Fruit fly (Drosophila melanogaster) whole organism, embryonic: Measurements from ENCODE around the gene MICU3.

Experiments
- CG17802 ChIP-seq: fragments of 200-800 bp; sonication (Bioruptor generic); optimal IDR thresholded peaks from 2 replicates; lab custom pipeline; 2018; ENCODE audit warnings: missing biosample characterization, mild to moderate bottlenecking, missing genetic modification characterization, moderate library complexity
- CG2116 ChIP-seq: fragments of 200-800 bp; sonication (Bioruptor generic); optimal IDR thresholded peaks from 3 replicates; lab custom pipeline; 2018; ENCODE audit warnings: missing biosample characterization, mild to moderate bottlenecking, missing genetic modification characterization
- CG2712 ChIP-seq: fragments of 200-800 bp; optimal IDR thresholded peaks from 3 replicates; lab custom pipeline; 2019; ENCODE audit warnings: missing biosample characterization, mild to moderate bottlenecking, missing genetic modification characterization, moderate library complexity
- CG4424 ChIP-seq: fragments of 200-800 bp; sonication (Bioruptor generic); optimal IDR thresholded peaks from 3 replicates; lab custom pipeline; 2016; ENCODE audit warnings: missing biosample characterization, missing genetic modification characterization
- CG4820 ChIP-seq: fragments of 200-800 bp; sonication (Bioruptor generic); optimal IDR thresholded peaks from 3 replicates; lab custom pipeline; 2016; ENCODE audit warnings: missing biosample characterization, missing genetic modification characterization
- GATAe ChIP-seq: fragments of 200-800 bp; sonication (Bioruptor generic); conservative IDR thresholded peaks from 2 replicates; pipeline ENCODE4 v1.3.6; 2022; ENCODE audit warnings: missing biosample characterization, missing genetic modification characterization
- Max ChIP-seq: fragments of 200-800 bp; sonication (Bioruptor generic); optimal IDR thresholded peaks from 2 replicates; lab custom pipeline; 2016; ENCODE audit warnings: missing biosample characterization, mild to moderate bottlenecking, missing genetic modification characterization
- Poxn ChIP-seq: fragments of 200-800 bp; sonication (Bioruptor generic); IDR thresholded peaks from 2 replicates; pipeline ENCODE4 v1.3.6; 2022; ENCODE audit warnings: missing biosample characterization, missing genetic modification characterization
- ash1 ChIP-seq: fragments of 200-800 bp; sonication (Bioruptor generic); optimal IDR thresholded peaks from 2 replicates; lab custom pipeline; 2018; ENCODE audit warnings: missing biosample characterization, mild to moderate bottlenecking, missing genetic modification characterization
- pb ChIP-seq: fragments of 200-800 bp; sonication (Bioruptor generic); optimal IDR thresholded peaks from 3 replicates; lab custom pipeline; 2016; ENCODE audit warnings: missing biosample characterization, missing genetic modification characterization
- scrt ChIP-seq: fragments of 200-800 bp; sonication (Bioruptor generic); optimal IDR thresholded peaks from 2 replicates; lab custom pipeline; 2018; ENCODE audit warnings: missing biosample characterization, mild to moderate bottlenecking, missing genetic modification characterization, moderate library complexity
- toy ChIP-seq: fragments of 200-800 bp; sonication (Bioruptor generic); IDR thresholded peaks from 2 replicates; pipeline ENCODE4 v1.3.6; 2022; ENCODE audit warnings: missing biosample characterization, missing genetic modification characterization

DNA sequence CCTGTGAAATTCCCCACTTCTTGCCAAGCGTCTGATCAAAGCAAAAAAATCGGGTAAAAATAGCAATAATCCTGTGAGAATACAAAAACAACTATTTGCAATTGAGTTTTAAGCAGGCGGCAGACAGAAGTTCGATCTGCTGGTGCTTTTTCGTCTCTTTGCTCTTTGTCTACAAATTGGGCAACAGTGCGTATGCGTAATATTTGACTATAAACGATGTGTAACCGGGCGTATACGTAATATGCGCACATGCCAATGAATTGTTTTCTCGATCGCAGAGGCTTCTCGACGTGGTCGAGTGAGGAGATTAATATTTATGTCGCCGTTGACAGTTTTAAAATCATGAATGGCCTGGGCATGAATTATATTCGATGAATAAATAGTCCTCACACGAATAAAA lies 48.2 kb downstream of the MICU3 start:
- TF ChIP-seq CG2116, result no peak
- TF ChIP-seq Poxn, result no peak
- no peak for TF ChIP-seq toy (GFP tag; lab: Robert Waterston, UW)
- no peak for TF ChIP-seq CG4424 (GFP tag; lab: Kevin White, UChicago)
- no peak for TF ChIP-seq CG17802 (tag; lab: Kevin White, UChicago)
- TF ChIP-seq scrt, result no peak
- TF ChIP-seq GATAe (GFP tag; lab: Robert Waterston, UW), result no peak
- TF ChIP-seq ash1 (GFP tag; lab: Kevin White, UChicago), result no peak
- no peak for TF ChIP-seq CG4820
- no peak for TF ChIP-seq Max (GFP tag; lab: Kevin White, UChicago)
- no peak for TF ChIP-seq CG2712 (tag; lab: Kevin White, UChicago)
- no peak for TF ChIP-seq pb (GFP tag; lab: Kevin White, UChicago)
